Worm (Caenorhabditis elegans) whole organism, mixed stage, embryonic: ENCODE data around the gene far-6.

Experiments used
- nhr-237 ChIP-seq: fragments of 150-350 bp; optimal IDR thresholded peaks from 2 replicates; lab custom pipeline; 2014; ENCODE audit warnings: missing biosample characterization, missing genetic modification characterization
- unc-39 ChIP-seq: fragments of 150-350 bp; optimal IDR thresholded peaks from 2 replicates; lab custom pipeline; 2014; ENCODE audit warnings: missing biosample characterization, missing genetic modification characterization

- TF ChIP-seq nhr-237 (tag; lab: Kevin White, UChicago), result no peak
- no peak for TF ChIP-seq unc-39 (tag; lab: Kevin White, UChicago)
Measured at ce11 chrIV:13303442-13303841, 24.7 kb upstream of the far-6 start, which contains the start of gene Y67H2A.7.
